Worm (Caenorhabditis elegans) whole organism, L3 larva: Measurements from ENCODE around the gene frl-1.

Experiments
- nhr-23 ChIP-seq: fragments of 150-350 bp; optimal IDR thresholded peaks from 2 replicates; lab custom pipeline; 2014; ENCODE audit warnings: missing biosample characterization, missing genetic modification reagents, missing genetic modification characterization
- tbx-2 ChIP-seq: sonication (generic microtip); optimal IDR thresholded peaks from 2 replicates; lab custom pipeline; 2016; ENCODE audit warnings: mild to moderate bottlenecking, missing genetic modification characterization, missing compliant biosample characterization

ce11 chrIII:2197706-2198105, 73.8 kb downstream of the frl-1 start, which contains the start of gene C39B5.6:
- TF ChIP-seq nhr-23 (tag; lab: Kevin White, UChicago): no peak
- TF ChIP-seq tbx-2 (tag; lab: Kevin White, UChicago): no peak
